Fruit fly (Drosophila melanogaster) whole organism, wandering third instar larva: ENCODE measurements around the gene CG33523.

Source experiments
- dl ChIP-seq, 2 experiments: fragments of 175-275, 200-275 bp in 1 of 2; fragments of 200-275 bp in 1 of 2; sonication (Bioruptor generic); optimal IDR thresholded peaks; lab custom pipeline; 2018; ENCODE audit warnings: mild to moderate bottlenecking in 2 of 2, missing biosample characterization in 2 of 2, missing genetic modification characterization in 2 of 2, moderate library complexity in 2 of 2; ENCODE audit not compliant: partially characterized antibody in 2 of 2, insufficient read depth in 1 of 2
- ey ChIP-seq: fragments of 200-800 bp; sonication (Bioruptor generic); optimal IDR thresholded peaks from 2 replicates; lab custom pipeline; 2016; ENCODE audit warnings: missing biosample characterization, missing genetic modification characterization
- sage ChIP-seq: fragments of 200-800 bp; sonication (Bioruptor generic); optimal IDR thresholded peaks from 2 replicates; lab custom pipeline; 2016; ENCODE audit warnings: missing biosample characterization, mild to moderate bottlenecking, missing genetic modification characterization

dm6 chr3L:5975785-5976120 is 52.1 kb downstream of the CG33523 start, which contains the start of gene CG10479:
- TF ChIP-seq dl (GFP tag; optimal IDR thresholded peaks at IDR 0.05; lab: Kevin White, UChicago; ENCODE audit: insufficient read depth in 1 of 2, partially characterized antibody in 2 of 2) (no peak), sage (no peak), ey (GFP tag; lab: Kevin White, UChicago) (no peak)
